Fruit fly (Drosophila melanogaster) whole organism, embryonic: ENCODE measurements around the gene CG3434.

ENCODE experiments used
- Atf-2 ChIP-seq: fragments of 200-800 bp; sonication (Bioruptor generic); optimal IDR thresholded peaks from 2 replicates; lab custom pipeline; 2016; ENCODE audit warnings: missing biosample characterization, missing genetic modification characterization
- B-H2 ChIP-seq: fragments of 200-800 bp; sonication (Bioruptor generic); optimal IDR thresholded peaks from 2 replicates; lab custom pipeline; 2018; ENCODE audit warnings: missing biosample characterization, mild to moderate bottlenecking, missing genetic modification characterization
- BEAF-32 ChIP-seq: fragments of 200-800 bp; sonication (Bioruptor generic); optimal IDR thresholded peaks from 3 replicates; lab custom pipeline; 2017; ENCODE audit warnings: missing biosample characterization, missing genetic modification characterization, mild to moderate bottlenecking, moderate library complexity, missing genetic modification reagents
- CG11093 ChIP-seq: fragments of 200-800 bp; sonication (Bioruptor generic); IDR thresholded peaks from 3 replicates; pipeline ENCODE4 v1.3.6; 2022; ENCODE audit warnings: missing biosample characterization, missing genetic modification characterization
- CG1233 ChIP-seq: fragments of 200-800 bp; sonication (Bioruptor generic); optimal IDR thresholded peaks from 4 replicates; lab custom pipeline; 2018; ENCODE audit warnings: missing biosample characterization, mild to moderate bottlenecking, missing genetic modification characterization
- CG13624 ChIP-seq: fragments of 200-800 bp; sonication (Bioruptor generic); optimal IDR thresholded peaks from 2 replicates; lab custom pipeline; 2016; ENCODE audit warnings: missing biosample characterization, missing genetic modification characterization
- CG13894 ChIP-seq: fragments of 200-800 bp; sonication (Bioruptor generic); optimal IDR thresholded peaks from 3 replicates; lab custom pipeline; 2018; ENCODE audit warnings: missing biosample characterization, mild to moderate bottlenecking, missing genetic modification characterization, moderate library complexity
- CG14014 ChIP-seq: fragments of 200-800 bp; sonication (Bioruptor generic); IDR thresholded peaks from 2 replicates; pipeline ENCODE4 v1.3.6; 2022; ENCODE audit warnings: missing biosample characterization, missing genetic modification characterization
- CG15696 ChIP-seq: fragments of 200-800 bp; sonication (Bioruptor generic); optimal IDR thresholded peaks from 2 replicates; lab custom pipeline; 2019; ENCODE audit warnings: missing biosample characterization, mild to moderate bottlenecking, missing genetic modification characterization, moderate library complexity
- CG1602 ChIP-seq: fragments of 200-800 bp; sonication (Bioruptor generic); optimal IDR thresholded peaks from 3 replicates; lab custom pipeline; 2016; ENCODE audit warnings: missing biosample characterization, missing genetic modification characterization
- CG1832 ChIP-seq: fragments of 200-800 bp; sonication (Bioruptor generic); optimal IDR thresholded peaks from 2 replicates; lab custom pipeline; 2017; ENCODE audit warnings: missing biosample characterization, mild to moderate bottlenecking, missing genetic modification characterization, inconsistent platforms
- CG18599 ChIP-seq: fragments of 200-800 bp; sonication (Bioruptor generic); optimal IDR thresholded peaks from 3 replicates; lab custom pipeline; 2017; ENCODE audit warnings: missing biosample characterization, missing genetic modification characterization, mild to moderate bottlenecking, moderate library complexity, missing genetic modification reagents
- CG2116 ChIP-seq: fragments of 200-800 bp; sonication (Bioruptor generic); optimal IDR thresholded peaks from 3 replicates; lab custom pipeline; 2018; ENCODE audit warnings: missing biosample characterization, mild to moderate bottlenecking, missing genetic modification characterization
- CG2712 ChIP-seq: fragments of 200-800 bp; optimal IDR thresholded peaks from 3 replicates; lab custom pipeline; 2019; ENCODE audit warnings: missing biosample characterization, mild to moderate bottlenecking, missing genetic modification characterization, moderate library complexity
- CG34376 ChIP-seq: fragments of 200-800 bp; sonication (Bioruptor generic); optimal IDR thresholded peaks from 2 replicates; lab custom pipeline; 2018; ENCODE audit warnings: missing biosample characterization, mild to moderate bottlenecking, missing genetic modification characterization
- CG5245 ChIP-seq: fragments of 200-800 bp; sonication (Bioruptor generic); optimal IDR thresholded peaks from 3 replicates; lab custom pipeline; 2016; ENCODE audit warnings: missing biosample characterization, missing genetic modification characterization
- CG7357 ChIP-seq: fragments of 200-800 bp; sonication (Bioruptor generic); IDR thresholded peaks from 3 replicates; pipeline ENCODE4 v1.3.6; 2022; ENCODE audit warnings: missing biosample characterization, missing genetic modification characterization
- CG7745 ChIP-seq: fragments of 200-800 bp; sonication (Bioruptor generic); optimal IDR thresholded peaks from 2 replicates; lab custom pipeline; 2018; ENCODE audit warnings: missing biosample characterization, mild to moderate bottlenecking, missing genetic modification characterization, moderate library complexity
- CG7786 ChIP-seq: fragments of 200-800 bp; sonication (Bioruptor generic); optimal IDR thresholded peaks from 2 replicates; lab custom pipeline; 2016; ENCODE audit warnings: missing biosample characterization, missing genetic modification characterization
- CG7987 ChIP-seq: fragments of 200-800 bp; sonication (Bioruptor generic); optimal IDR thresholded peaks from 2 replicates; lab custom pipeline; 2018; ENCODE audit warnings: missing biosample characterization, mild to moderate bottlenecking, missing genetic modification characterization, moderate library complexity
- Chrac-16 ChIP-seq: fragments of 200-800 bp; sonication (Bioruptor generic); optimal IDR thresholded peaks from 3 replicates; lab custom pipeline; 2016; ENCODE audit warnings: missing biosample characterization, missing genetic modification characterization
- Dll ChIP-seq: fragments of 200-800 bp; sonication (Bioruptor generic); IDR thresholded peaks from 4 replicates; pipeline ENCODE4 v1.3.6; 2022; ENCODE audit warnings: missing biosample characterization, missing genetic modification characterization; ENCODE audit not compliant: partially characterized antibody
- Doc3 ChIP-seq: fragments of 200-800 bp; sonication (Bioruptor generic); IDR thresholded peaks from 3 replicates; pipeline ENCODE4 v1.3.6; 2022; ENCODE audit warnings: missing biosample characterization, missing genetic modification characterization; ENCODE audit not compliant: partially characterized antibody
- Ets97D ChIP-seq: fragments of 200-800 bp; sonication (Bioruptor generic); optimal IDR thresholded peaks from 3 replicates; lab custom pipeline; 2016; ENCODE audit warnings: missing biosample characterization, missing genetic modification characterization
- Gug ChIP-seq: fragments of 200-800 bp; sonication (Bioruptor generic); IDR thresholded peaks from 4 replicates; pipeline ENCODE4 v1.3.6; 2022; ENCODE audit warnings: missing biosample characterization, missing genetic modification characterization
- Mad ChIP-seq: fragments of 200-800 bp; sonication (Bioruptor generic); optimal IDR thresholded peaks from 2 replicates; lab custom pipeline; 2016; ENCODE audit warnings: missing biosample characterization, missing genetic modification characterization
- Oaz ChIP-seq: fragments of 200-800 bp; sonication (Bioruptor generic); IDR thresholded peaks from 2 replicates; pipeline ENCODE4 v1.3.6; 2022; ENCODE audit warnings: missing biosample characterization, missing genetic modification characterization
- Rfx ChIP-seq: fragments of 200-800 bp; sonication (Bioruptor generic); IDR thresholded peaks from 2 replicates; pipeline ENCODE4 v1.3.6; 2022; ENCODE audit warnings: missing biosample characterization, missing genetic modification characterization
- amos ChIP-seq: fragments of 200-800 bp; sonication (Bioruptor generic); IDR thresholded peaks from 2 replicates; pipeline ENCODE4 v1.3.6; 2022; ENCODE audit warnings: missing biosample characterization, missing genetic modification characterization; ENCODE audit not compliant: partially characterized antibody
- ash1 ChIP-seq: fragments of 200-800 bp; sonication (Bioruptor generic); optimal IDR thresholded peaks from 2 replicates; lab custom pipeline; 2018; ENCODE audit warnings: missing biosample characterization, mild to moderate bottlenecking, missing genetic modification characterization
- bcd ChIP-seq: fragments of 200-800 bp; sonication (Bioruptor generic); optimal IDR thresholded peaks from 2 replicates; lab custom pipeline; 2017; ENCODE audit warnings: missing biosample characterization, mild to moderate bottlenecking, missing genetic modification characterization
- dpn ChIP-seq, 2 experiments: fragments of 200-800 bp; sonication (Bioruptor generic); optimal IDR thresholded peaks; 3 replicates each; lab custom pipeline; 2016; ENCODE audit warnings: missing biosample characterization in 2 of 2, missing genetic modification characterization in 2 of 2
- fd102C ChIP-seq: fragments of 200-800 bp; sonication (Bioruptor generic); optimal IDR thresholded peaks from 2 replicates; lab custom pipeline; 2018; ENCODE audit warnings: missing biosample characterization, mild to moderate bottlenecking, missing genetic modification characterization, moderate library complexity
- gcm ChIP-seq: fragments of 200-800 bp; sonication (Bioruptor generic); optimal IDR thresholded peaks from 2 replicates; lab custom pipeline; 2019; ENCODE audit warnings: missing biosample characterization, mild to moderate bottlenecking, missing genetic modification characterization, moderate library complexity
- gcm2 ChIP-seq: fragments of 200-800 bp; sonication (Bioruptor generic); optimal IDR thresholded peaks from 2 replicates; lab custom pipeline; 2016; ENCODE audit warnings: missing biosample characterization, missing genetic modification characterization
- gem ChIP-seq: fragments of 200-800 bp; sonication (Bioruptor generic); optimal IDR thresholded peaks from 2 replicates; lab custom pipeline; 2019; ENCODE audit warnings: missing biosample characterization, mild to moderate bottlenecking, missing genetic modification characterization, moderate library complexity
- hkb ChIP-seq, 2 experiments: fragments of 200-800 bp in 1 of 2; fragments of >200 bp in 1 of 2; sonication (Bioruptor generic) in 1 of 2; IDR thresholded peaks in 1 of 2; optimal IDR thresholded peaks in 1 of 2; 2 replicates each; pipeline versions ENCODE4 v1.3.6 to Lab custom; 2017 to 2022; ENCODE audit warnings: missing biosample characterization in 1 of 2, missing genetic modification characterization in 1 of 2
- nmo ChIP-seq: fragments of 200-800 bp; sonication (Bioruptor generic); optimal IDR thresholded peaks from 2 replicates; lab custom pipeline; 2018; ENCODE audit warnings: missing biosample characterization, mild to moderate bottlenecking, missing genetic modification characterization, moderate library complexity
- odd ChIP-seq: fragments of 200-800 bp; sonication (Bioruptor generic); optimal IDR thresholded peaks from 2 replicates; lab custom pipeline; 2017; ENCODE audit warnings: missing biosample characterization, mild to moderate bottlenecking, missing genetic modification characterization
- peb ChIP-seq: fragments of 200-800 bp; sonication (Bioruptor generic); IDR thresholded peaks from 2 replicates; pipeline ENCODE4 v1.3.6; 2022; ENCODE audit warnings: missing biosample characterization, missing genetic modification characterization
- pros ChIP-seq: fragments of 200-800 bp; sonication (Bioruptor generic); optimal IDR thresholded peaks from 3 replicates; lab custom pipeline; 2019; ENCODE audit warnings: missing biosample characterization, mild to moderate bottlenecking, missing genetic modification characterization, moderate library complexity
- pum ChIP-seq: fragments of 200-800 bp; sonication (Bioruptor generic); optimal IDR thresholded peaks from 2 replicates; lab custom pipeline; 2016; ENCODE audit warnings: missing biosample characterization, missing genetic modification characterization
- sc ChIP-seq, 3 experiments: fragments of >200 bp in 2 of 3; fragments of 200-800 bp in 1 of 3; sonication (Bioruptor generic) in 1 of 3; optimal IDR thresholded peaks; 2 replicates in 2 of 3; 3 replicates in 1 of 3; lab custom pipeline; 2017; ENCODE audit warnings: mild to moderate bottlenecking in 1 of 3, missing biosample characterization in 1 of 3, missing genetic modification characterization in 1 of 3, missing genetic modification reagents in 1 of 3
- scrt ChIP-seq: fragments of 200-800 bp; sonication (Bioruptor generic); optimal IDR thresholded peaks from 2 replicates; lab custom pipeline; 2018; ENCODE audit warnings: missing biosample characterization, mild to moderate bottlenecking, missing genetic modification characterization, moderate library complexity
- trh ChIP-seq: fragments of 200-800 bp; sonication (Bioruptor generic); optimal IDR thresholded peaks from 2 replicates; lab custom pipeline; 2016; ENCODE audit warnings: missing biosample characterization, missing genetic modification characterization
- wor ChIP-seq: fragments of 200-800 bp; sonication (Bioruptor generic); IDR thresholded peaks from 2 replicates; pipeline ENCODE4 v1.3.6; 2022; ENCODE audit warnings: missing biosample characterization, missing genetic modification characterization

Gene CG3434

DNA sequence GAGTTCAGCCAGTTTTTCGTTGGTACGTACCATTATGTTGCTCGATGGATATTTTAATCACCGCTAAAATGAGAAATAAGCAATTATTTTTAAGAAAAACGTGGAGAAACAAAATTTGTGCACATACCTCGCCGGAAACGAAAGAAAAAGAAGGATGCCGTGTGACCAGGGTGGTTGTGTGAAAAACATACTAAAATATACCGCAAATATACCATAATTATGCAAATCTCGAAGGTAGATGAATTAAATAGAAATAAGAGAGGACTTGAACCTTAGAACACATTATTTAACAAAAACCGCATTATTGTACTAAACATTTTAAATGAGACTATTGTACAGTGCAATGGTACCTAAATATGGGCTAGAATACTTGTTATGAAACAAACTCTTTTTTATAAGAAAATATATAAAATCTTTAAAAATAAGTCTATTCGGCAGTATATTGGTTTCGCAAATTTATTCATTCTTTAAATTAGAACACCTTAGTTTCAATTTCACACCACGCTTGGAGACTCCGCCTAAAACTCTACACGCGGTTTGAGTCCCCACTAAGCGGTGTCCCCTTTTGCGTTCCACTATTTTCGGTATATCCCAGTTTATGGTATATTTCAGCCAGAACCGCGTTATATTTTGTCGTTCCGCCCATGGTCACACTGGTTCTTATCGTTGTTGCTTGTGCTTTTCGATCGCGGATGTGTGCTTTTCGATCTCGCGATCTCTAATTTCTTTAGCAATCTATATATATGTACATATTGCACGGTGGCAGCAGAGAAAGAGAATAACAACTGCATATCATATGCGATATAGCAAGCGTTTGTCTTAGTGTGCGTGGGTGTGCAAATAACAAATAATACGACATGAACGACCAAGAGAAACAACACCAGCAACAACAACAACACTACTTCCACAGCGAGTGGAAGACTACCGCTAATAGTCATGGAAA lies 30.7 kb downstream of the CG3434 start, which contains the start of the genes RpS17 and MTF-1 (continued):
- TF ChIP-seq gcm (GFP tag; lab: Kevin White, UChicago) (peak; percentile 46), CG1233 (GFP tag; lab: Kevin White, UChicago) (peak; percentile 31), hkb (optimal IDR thresholded peaks at IDR 0.05; lab: Kevin White, UChicago) (no peak), hkb (GFP tag; IDR thresholded peaks at IDR 0.05; lab: Robert Waterston, UW) (peak; percentile 50), CG11093 (no peak), CG2116 (GFP tag; lab: Kevin White, UChicago) (peak; percentile 64), nmo (GFP tag; lab: Kevin White, UChicago) (peak; percentile 48), CG13624 (GFP tag; lab: Kevin White, UChicago) (peak; percentile 20), gem (peak; percentile 35), Rfx (GFP tag; lab: Robert Waterston, UW) (peak; percentile 70), CG7987 (GFP tag; lab: Kevin White, UChicago) (peak; percentile 64), trh (GFP tag; lab: Kevin White, UChicago) (no peak), CG13894 (peak; percentile 28), CG14014 (peak; percentile 39; the same call in 1 of the 2 replicates), pum (GFP tag; lab: Kevin White, UChicago) (no peak), B-H2 (GFP tag; lab: Kevin White, UChicago) (peak; percentile 44), Mad (peak; percentile 10), CG18599 (peak; percentile 44), CG5245 (GFP tag; lab: Kevin White, UChicago) (no peak), Dll (peak; percentile 56; the same call in 1 of the 4 replicates), pros (no peak), Atf-2 (GFP tag; lab: Kevin White, UChicago) (no peak), Ets97D (peak; percentile 98), odd (peak; percentile 71), gcm2 (GFP tag; lab: Kevin White, UChicago) (no peak), amos (GFP tag; lab: Robert Waterston, UW) (no peak; the same call in 1 of the 2 replicates), Doc3 (GFP tag; lab: Robert Waterston, UW) (no peak), bcd (peak; percentile 48), fd102C (GFP tag; lab: Kevin White, UChicago) (no peak), Oaz (GFP tag; lab: Robert Waterston, UW) (no peak), CG1832 (GFP tag; lab: Kevin White, UChicago) (no peak), wor (GFP tag; lab: Robert Waterston, UW) (no peak), peb (no peak), CG15696 (tag; lab: Kevin White, UChicago) (no peak), dpn (GFP tag; optimal IDR thresholded peaks at IDR 0.05; lab: Kevin White, UChicago) (peak in 1 of 2 experiments; percentile 11), CG2712 (tag; lab: Kevin White, UChicago) (peak; percentile 47), CG7786 (no peak), CG7745 (no peak), CG1602 (GFP tag; lab: Kevin White, UChicago) (no peak), scrt (GFP tag; lab: Kevin White, UChicago) (peak; percentile 39), CG7357 (GFP tag; lab: Robert Waterston, UW) (no peak), Gug (no peak), sc (optimal IDR thresholded peaks at IDR 0.05; lab: Kevin White, UChicago) (no peak), sc (GFP tag; optimal IDR thresholded peaks at IDR 0.05; lab: Kevin White, UChicago) (peak; percentile 23), BEAF-32 (GFP tag; lab: Kevin White, UChicago) (peak; percentile 44), ash1 (GFP tag; lab: Kevin White, UChicago) (no peak), CG34376 (GFP tag; lab: Kevin White, UChicago) (peak; percentile 91), Chrac-16 (GFP tag; lab: Kevin White, UChicago) (no peak)
